Worm (Caenorhabditis elegans) whole organism, L4 larva: Measurements from ENCODE around the gene lin-7.

Source experiments
- D1046.2 ChIP-seq: fragments of 200-800 bp; sonication (Bioruptor generic); IDR thresholded peaks from 2 replicates; pipeline ENCODE4 v1.3.6; 2022; ENCODE audit warnings: missing genetic modification characterization, missing compliant biosample characterization
- F37D6.2 ChIP-seq: sonication (generic microtip); optimal IDR thresholded peaks from 2 replicates; lab custom pipeline; 2016; ENCODE audit warnings: mild to moderate bottlenecking, missing genetic modification characterization, missing compliant biosample characterization
- F44E2.7 ChIP-seq: fragments of 200-800 bp; sonication (Bioruptor generic); IDR thresholded peaks from 2 replicates; pipeline ENCODE4 v2.1.2; 2022; ENCODE audit warnings: missing genetic modification characterization, missing compliant biosample characterization
- Y105C5A.15 ChIP-seq: fragments of 200-800 bp; sonication (Bioruptor generic); IDR thresholded peaks from 2 replicates; pipeline ENCODE4 v1.3.6; 2022; ENCODE audit warnings: missing genetic modification characterization, missing compliant biosample characterization
- Y48G9A.11 ChIP-seq: fragments of 200-800 bp; sonication (Bioruptor generic); IDR thresholded peaks from 2 replicates; pipeline ENCODE4 v1.3.6; 2022; ENCODE audit warnings: missing genetic modification reagents, missing genetic modification characterization, missing compliant biosample characterization
- aha-1 ChIP-seq: fragments of 150-350 bp; peaks from one replicate; lab custom pipeline; 2014; ENCODE audit warnings: missing biosample characterization, missing genetic modification characterization
- ceh-82 ChIP-seq: sonication (generic microtip); optimal IDR thresholded peaks from 2 replicates; lab custom pipeline; 2017; ENCODE audit warnings: missing biosample characterization, missing genetic modification characterization
- daf-12 ChIP-seq: fragments of 150-350 bp; optimal IDR thresholded peaks from 2 replicates; lab custom pipeline; 2014; ENCODE audit warnings: missing biosample characterization, missing genetic modification reagents, missing genetic modification characterization
- daf-8 ChIP-seq: fragments of 200-800 bp; sonication (Bioruptor generic); IDR thresholded peaks from 2 replicates; pipeline ENCODE4 v1.3.6; 2022; ENCODE audit warnings: missing genetic modification characterization, missing compliant biosample characterization
- dmd-6 ChIP-seq: fragments of 200-800 bp; sonication (Bioruptor generic); IDR thresholded peaks from 2 replicates; pipeline ENCODE4 v1.3.6; 2022; ENCODE audit warnings: missing genetic modification reagents, missing genetic modification characterization, missing compliant biosample characterization
- dmd-8 ChIP-seq: fragments of 200-800 bp; sonication (Bioruptor generic); IDR thresholded peaks from 2 replicates; pipeline ENCODE4 v1.3.6; 2022; ENCODE audit warnings: missing genetic modification characterization, missing compliant biosample characterization
- dmd-9 ChIP-seq: fragments of 200-800 bp; sonication (Bioruptor generic); IDR thresholded peaks from 2 replicates; pipeline ENCODE4 v1.3.6; 2022; ENCODE audit warnings: missing genetic modification reagents, missing genetic modification characterization, missing compliant biosample characterization
- dpl-1 ChIP-seq: fragments of 150-350 bp; optimal IDR thresholded peaks from 2 replicates; lab custom pipeline; 2014; ENCODE audit warnings: missing biosample characterization, missing genetic modification reagents, missing genetic modification characterization
- dve-1 ChIP-seq: sonication (generic microtip); optimal IDR thresholded peaks from 2 replicates; lab custom pipeline; 2017; ENCODE audit warnings: antibody characterized with exemption, mild to moderate bottlenecking, missing genetic modification characterization, missing compliant biosample characterization; ENCODE audit not compliant: insufficient read depth
- fkh-10 ChIP-seq: fragments of 150-350 bp; optimal IDR thresholded peaks from 2 replicates; lab custom pipeline; 2014; ENCODE audit warnings: missing biosample characterization, missing genetic modification reagents, missing genetic modification characterization
- gei-8 ChIP-seq: fragments of 200-800 bp; sonication (Bioruptor generic); optimal IDR thresholded peaks from 2 replicates; lab custom pipeline; 2018; ENCODE audit warnings: mild to moderate bottlenecking, missing genetic modification characterization, missing compliant biosample characterization
- hif-1 ChIP-seq, 2 experiments: sonication (generic microtip); optimal IDR thresholded peaks; 2 replicates each; lab custom pipeline; 2016 to 2017; ENCODE audit warnings: missing compliant biosample characterization in 2 of 2, missing genetic modification characterization in 2 of 2, missing genetic modification reagents in 2 of 2, missing genotype in 2 of 2, mild to moderate bottlenecking in 1 of 2
- hlh-11 ChIP-seq: fragments of 200-800 bp; sonication (Bioruptor generic); optimal IDR thresholded peaks from 2 replicates; lab custom pipeline; 2018; ENCODE audit warnings: mild to moderate bottlenecking, missing genetic modification characterization, missing compliant biosample characterization
- hlh-30 ChIP-seq: sonication (generic microtip); optimal IDR thresholded peaks from 2 replicates; lab custom pipeline; 2017; ENCODE audit warnings: antibody characterized with exemption, mild to moderate bottlenecking, missing genetic modification characterization, missing compliant biosample characterization; ENCODE audit not compliant: insufficient read depth
- hmg-1.1 ChIP-seq: fragments of 200-800 bp; sonication (Bioruptor generic); IDR thresholded peaks from 2 replicates; pipeline ENCODE4 v1.3.6; 2022; ENCODE audit warnings: missing genetic modification reagents, missing genetic modification characterization, missing compliant biosample characterization
- lin-38 ChIP-seq: fragments of 200-800 bp; sonication (Bioruptor generic); IDR thresholded peaks from 2 replicates; pipeline ENCODE4 v1.3.6; 2022; ENCODE audit warnings: missing genetic modification reagents, missing genetic modification characterization, missing compliant biosample characterization
- lin-39 ChIP-seq: fragments of 150-350 bp; optimal IDR thresholded peaks from 2 replicates; lab custom pipeline; 2014; ENCODE audit warnings: missing biosample characterization, missing genetic modification reagents, missing genetic modification characterization
- lsy-2 ChIP-seq, 2 experiments: fragments of 150-350 bp in 1 of 2; sonication (generic microtip) in 1 of 2; optimal IDR thresholded peaks; 2 replicates each; lab custom pipeline; 2014 to 2017; ENCODE audit warnings: missing biosample characterization in 2 of 2, missing genetic modification characterization in 2 of 2
- madf-5 ChIP-seq, 2 experiments: fragments of 200-800 bp; sonication (Bioruptor generic); IDR thresholded peaks; 2 replicates each; pipeline ENCODE4 v1.3.6; 2022; ENCODE audit warnings: missing compliant biosample characterization in 2 of 2, missing genetic modification characterization in 2 of 2
- mdl-1 ChIP-seq, 2 experiments: fragments of 150-350 bp in 1 of 2; sonication (generic microtip) in 1 of 2; optimal IDR thresholded peaks; 2 replicates each; lab custom pipeline; 2014 to 2017; ENCODE audit warnings: missing biosample characterization in 2 of 2, missing genetic modification characterization in 2 of 2
- mdt-29 ChIP-seq: fragments of 200-800 bp; sonication (Bioruptor generic); IDR thresholded peaks from 2 replicates; pipeline ENCODE4 v1.3.6; 2022; ENCODE audit warnings: missing genetic modification reagents, missing genetic modification characterization, missing compliant biosample characterization
- mep-1 ChIP-seq: fragments of 150-350 bp; sonication (generic microtip); optimal IDR thresholded peaks from 3 replicates; lab custom pipeline; 2014; ENCODE audit warnings: missing biosample characterization, missing genetic modification characterization
- mes-2 ChIP-seq: sonication (generic microtip); optimal IDR thresholded peaks from 2 replicates; lab custom pipeline; 2016; ENCODE audit warnings: missing genotype, mild to moderate bottlenecking, missing genetic modification characterization, missing compliant biosample characterization; ENCODE audit not compliant: poor library complexity, severe bottlenecking
- mxl-3 ChIP-seq: fragments of 200-800 bp; sonication (Bioruptor generic); optimal IDR thresholded peaks from 2 replicates; lab custom pipeline; 2018; ENCODE audit warnings: mild to moderate bottlenecking, missing genetic modification characterization, missing compliant biosample characterization
- nhr-10 ChIP-seq: fragments of 150-350 bp; optimal IDR thresholded peaks from 2 replicates; lab custom pipeline; 2014; ENCODE audit warnings: missing biosample characterization, missing genetic modification characterization
- nhr-11 ChIP-seq: fragments of 150-350 bp; optimal IDR thresholded peaks from 2 replicates; lab custom pipeline; 2014; ENCODE audit warnings: missing biosample characterization, missing genetic modification characterization
- nhr-111 ChIP-seq: fragments of 200-800 bp; sonication (Bioruptor generic); optimal IDR thresholded peaks from 2 replicates; lab custom pipeline; 2018; ENCODE audit warnings: mild to moderate bottlenecking, missing genetic modification characterization, missing compliant biosample characterization
- nhr-42 ChIP-seq: fragments of 200-800 bp; sonication (Bioruptor generic); IDR thresholded peaks from 2 replicates; pipeline ENCODE4 v1.3.6; 2022; ENCODE audit warnings: missing genetic modification characterization, missing compliant biosample characterization
- nhr-48 ChIP-seq: sonication (generic microtip); optimal IDR thresholded peaks from 2 replicates; lab custom pipeline; 2016; ENCODE audit warnings: mild to moderate bottlenecking, missing genetic modification characterization, missing compliant biosample characterization
- nhr-6 ChIP-seq: fragments of 150-350 bp; optimal IDR thresholded peaks from 2 replicates; lab custom pipeline; 2014; ENCODE audit warnings: missing biosample characterization, missing genetic modification characterization
- pha-4 ChIP-seq, 2 experiments: fragments of 150-350 bp in 1 of 2; fragments of 200-800 bp in 1 of 2; sonication (Bioruptor generic) in 1 of 2; IDR thresholded peaks in 1 of 2; optimal IDR thresholded peaks in 1 of 2; 2 replicates each; pipeline versions ENCODE4 v1.3.6 to Lab custom; 2014 to 2022; ENCODE audit warnings: missing genetic modification characterization in 2 of 2, missing genetic modification reagents in 2 of 2, missing biosample characterization in 1 of 2, missing compliant biosample characterization in 1 of 2
- php-3 ChIP-seq: fragments of 200-800 bp; sonication (Bioruptor generic); IDR thresholded peaks from 2 replicates; pipeline ENCODE4 v1.3.6; 2022; ENCODE audit warnings: missing genetic modification reagents, missing genetic modification characterization, missing compliant biosample characterization
- saeg-2 ChIP-seq: fragments of 200-800 bp; sonication (Bioruptor generic); IDR thresholded peaks from 2 replicates; pipeline ENCODE4 v1.3.6; 2022; ENCODE audit warnings: missing genetic modification reagents, missing genetic modification characterization, missing compliant biosample characterization
- snpc-1.2 ChIP-seq: fragments of 200-800 bp; sonication (Bioruptor generic); IDR thresholded peaks from 2 replicates; pipeline ENCODE4 v1.3.6; 2022; ENCODE audit warnings: missing genetic modification reagents, missing genetic modification characterization, missing compliant biosample characterization
- snpc-4 ChIP-seq: fragments of 150-350 bp; optimal IDR thresholded peaks from 2 replicates; lab custom pipeline; 2014; ENCODE audit warnings: missing biosample characterization, missing genetic modification characterization
- tag-97 ChIP-seq: fragments of 200-800 bp; sonication (Bioruptor generic); IDR thresholded peaks from 2 replicates; pipeline ENCODE4 v1.3.6; 2022; ENCODE audit warnings: missing genetic modification characterization, missing compliant biosample characterization
- unc-130 ChIP-seq: sonication (generic microtip); optimal IDR thresholded peaks from 2 replicates; lab custom pipeline; 2016; ENCODE audit warnings: missing genetic modification reagents, missing genetic modification characterization, missing compliant biosample characterization
- unc-39 ChIP-seq: sonication (generic microtip); optimal IDR thresholded peaks from 2 replicates; lab custom pipeline; 2017; ENCODE audit warnings: missing biosample characterization, missing genetic modification characterization
- unc-62 ChIP-seq, 3 experiments: fragments of 150-350 bp in 1 of 3; sonication (generic microtip); optimal IDR thresholded peaks in 2 of 3; peaks in 1 of 3; 1 replicate in 1 of 3; 2 replicates in 2 of 3; lab custom pipeline; 2014 to 2017; ENCODE audit warnings: missing biosample characterization in 3 of 3, missing genetic modification characterization in 3 of 3, missing genetic modification reagents in 3 of 3, missing genotype in 1 of 3
- vab-7 ChIP-seq: fragments of 200-800 bp; sonication (Bioruptor generic); IDR thresholded peaks from 2 replicates; pipeline ENCODE4 v1.3.6; 2022; ENCODE audit warnings: missing genetic modification reagents, missing genetic modification characterization, missing compliant biosample characterization
- ztf-11 ChIP-seq: fragments of 150-350 bp; optimal IDR thresholded peaks from 2 replicates; lab custom pipeline; 2014; ENCODE audit warnings: missing biosample characterization, missing genetic modification characterization
- ztf-7 ChIP-seq: fragments of 150-350 bp; optimal IDR thresholded peaks from 2 replicates; lab custom pipeline; 2014; ENCODE audit warnings: missing biosample characterization, missing genetic modification characterization

lin-7 gene

DNA sequence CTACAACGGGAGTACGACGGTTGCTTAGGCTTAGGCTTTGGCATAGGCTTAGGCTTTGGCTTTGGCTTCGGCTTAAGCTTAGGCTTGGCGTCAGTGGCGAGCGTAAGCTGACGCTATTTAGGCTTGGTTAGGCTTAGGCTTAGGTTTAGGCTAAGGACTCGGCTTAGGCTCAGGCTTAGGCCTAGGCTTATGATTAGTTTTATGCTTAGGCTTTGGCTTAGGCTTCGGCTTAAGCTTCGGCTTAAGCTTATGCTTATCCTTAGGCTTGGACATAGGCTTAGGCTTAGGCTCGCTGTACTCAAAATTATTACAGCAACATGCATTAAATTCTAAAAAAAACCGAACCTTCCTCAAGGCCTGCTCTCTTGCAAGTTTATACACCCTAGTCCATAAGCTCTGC is 25.4 kb upstream of the lin-7 start:
- peak; percentile 85 for TF ChIP-seq aha-1 (tag; lab: Kevin White, UChicago)
- TF ChIP-seq nhr-48 (tag; lab: Kevin White, UChicago), result no peak

DNA sequence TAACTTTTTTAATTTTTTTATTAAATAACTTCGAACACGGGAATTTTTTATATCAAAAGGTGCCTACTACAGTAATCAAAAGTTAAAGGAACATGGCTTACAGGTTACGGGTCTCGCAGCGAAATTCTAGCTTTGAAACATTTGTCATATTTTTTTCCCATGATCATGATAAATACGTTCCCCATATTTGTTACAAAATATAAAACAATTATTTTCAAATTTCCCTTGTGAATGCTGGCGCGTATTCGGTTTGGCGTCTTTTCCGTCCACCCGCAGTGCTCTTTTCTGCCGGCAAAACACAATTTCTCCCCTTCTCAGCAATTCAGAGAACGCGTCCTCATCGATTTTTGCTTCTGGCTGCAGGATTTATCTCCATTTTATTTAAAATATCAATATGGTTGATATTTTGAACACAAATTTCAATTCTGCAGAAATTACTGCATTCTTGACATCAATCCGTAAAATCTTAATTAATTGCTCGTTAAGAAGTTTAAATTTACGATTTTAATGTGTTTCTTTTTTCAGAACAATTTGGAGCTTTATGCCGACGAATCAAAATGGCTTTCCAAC is 16.1 kb upstream of the lin-7 start, which contains the start of gene imb-2:
Gene imb-2, plus strand, starts transcription at position 520 of the 570 bp plus-strand sequence.
- TF ChIP-seq nhr-42 (GFP tag; lab: Robert Waterston, UW), result peak; percentile 20; the same call in 1 of the 2 replicates
- TF ChIP-seq mdl-1 (tag; optimal IDR thresholded peaks at IDR 0.05; lab: Kevin White, UChicago), result peak in 1 of 2 experiments; percentile 16
- no peak for TF ChIP-seq php-3 (GFP tag; lab: Robert Waterston, UW)
- TF ChIP-seq fkh-10 (GFP tag; lab: Kevin White, UChicago), result peak; percentile 67
- no peak for TF ChIP-seq gei-8 (GFP tag; lab: Kevin White, UChicago)
- TF ChIP-seq dmd-6 (GFP tag; lab: Robert Waterston, UW), result 0 out of 2 replicates have a peak, but pooled peaks have one; percentile 16
- peak; percentile 38; the same call in 1 of the 2 replicates for TF ChIP-seq vab-7 (GFP tag; lab: Robert Waterston, UW)
- TF ChIP-seq lin-39 (tag; lab: Kevin White, UChicago), result no peak
- TF ChIP-seq nhr-111 (GFP tag; lab: Kevin White, UChicago), result no peak
- TF ChIP-seq unc-62 (GFP tag; optimal IDR thresholded peaks at IDR 0.05 in 1 of 2; lab: Kevin White, UChicago), result peak in 1 of 2 experiments; percentile 84
- TF ChIP-seq unc-62 (tag; optimal IDR thresholded peaks at IDR 0.05; lab: Kevin White, UChicago), result no peak
- no peak for TF ChIP-seq dmd-8
- TF ChIP-seq pha-4 (GFP tag; IDR thresholded peaks at IDR 0.05; lab: Robert Waterston, UW), result no peak
- TF ChIP-seq pha-4 (tag; optimal IDR thresholded peaks at IDR 0.05; lab: Kevin White, UChicago), result no peak
- TF ChIP-seq hmg-1.1, result 0 out of 2 replicates have a peak, but pooled peaks have one; percentile 43
- TF ChIP-seq F44E2.7 (GFP tag; lab: Robert Waterston, UW), result no peak
- TF ChIP-seq snpc-1.2 (GFP tag; lab: Robert Waterston, UW), result no peak
- no peak for TF ChIP-seq unc-39 (tag; lab: Kevin White, UChicago)
- TF ChIP-seq madf-5 (GFP tag; IDR thresholded peaks at IDR 0.05; lab: Robert Waterston, UW), result no peak
- TF ChIP-seq hif-1 (tag; optimal IDR thresholded peaks at IDR 0.05; lab: Kevin White, UChicago), result peak in 1 of 2 experiments; percentile 64
- TF ChIP-seq ztf-7 (tag; lab: Kevin White, UChicago), result no peak
- peak; percentile 78 for TF ChIP-seq dpl-1 (GFP tag; lab: Kevin White, UChicago)
- TF ChIP-seq D1046.2, result no peak
- TF ChIP-seq hlh-30 (tag; lab: Kevin White, UChicago), result peak; percentile 66
- TF ChIP-seq snpc-4, result no peak
- peak; percentile 26 for TF ChIP-seq hlh-11 (tag; lab: Kevin White, UChicago)
- peak; percentile 25 for TF ChIP-seq F37D6.2
- no peak for TF ChIP-seq nhr-10 (tag; lab: Kevin White, UChicago)
- TF ChIP-seq Y48G9A.11 (GFP tag; lab: Robert Waterston, UW), result no peak
- peak; percentile 76 for TF ChIP-seq mep-1 (tag; lab: Kevin White, UChicago)
- no peak for TF ChIP-seq saeg-2 (GFP tag; lab: Robert Waterston, UW)
- peak; percentile 2 for TF ChIP-seq unc-130 (GFP tag; lab: Kevin White, UChicago)
- TF ChIP-seq lin-38, result peak; percentile 61
- no peak for TF ChIP-seq Y105C5A.15 (GFP tag; lab: Robert Waterston, UW)
- no peak for TF ChIP-seq dmd-9 (GFP tag; lab: Robert Waterston, UW)
- TF ChIP-seq ztf-11 (tag; lab: Kevin White, UChicago), result no peak
- no peak for TF ChIP-seq mdt-29
- peak; percentile 50 for TF ChIP-seq nhr-6 (tag; lab: Kevin White, UChicago)
- TF ChIP-seq aha-1 (tag; lab: Kevin White, UChicago), result peak; percentile 83
- TF ChIP-seq tag-97 (GFP tag; lab: Robert Waterston, UW), result no peak
- peak; percentile 70 for TF ChIP-seq mes-2
- TF ChIP-seq lsy-2 (tag; optimal IDR thresholded peaks at IDR 0.05; lab: Kevin White, UChicago), result peak in 1 of 2 experiments; percentile 91
- peak; percentile 45 for TF ChIP-seq dve-1
- TF ChIP-seq ceh-82 (tag; lab: Kevin White, UChicago), result no peak
- TF ChIP-seq daf-8 (GFP tag; lab: Robert Waterston, UW), result no peak
- peak; percentile 12 for TF ChIP-seq nhr-11 (tag; lab: Kevin White, UChicago)
- TF ChIP-seq mxl-3 (GFP tag; lab: Kevin White, UChicago), result peak; percentile 13
- TF ChIP-seq daf-12 (tag; lab: Kevin White, UChicago), result no peak
